Worm (Caenorhabditis elegans) whole organism, L1 larva: ENCODE results near the gene ttr-51.

Source experiments
- ama-1 ChIP-seq: fragments of 150-350 bp; optimal IDR thresholded peaks from 2 replicates; lab custom pipeline; 2014
- ces-1 ChIP-seq: fragments of 150-350 bp; optimal IDR thresholded peaks from 2 replicates; lab custom pipeline; 2014; ENCODE audit warnings: missing biosample characterization, missing genetic modification reagents, missing genetic modification characterization
- egl-27 ChIP-seq, 2 experiments: fragments of 150-350 bp in 1 of 2; sonication (generic microtip); optimal IDR thresholded peaks; 3 replicates each; lab custom pipeline; 2017 to 2018; ENCODE audit warnings: missing biosample characterization in 2 of 2, missing genetic modification characterization in 2 of 2, missing genetic modification reagents in 2 of 2
- mab-9 ChIP-seq: fragments of 200-800 bp; sonication (Bioruptor generic); IDR thresholded peaks from 2 replicates; pipeline ENCODE4 v1.3.6; 2022; ENCODE audit warnings: missing genetic modification reagents, missing genetic modification characterization, missing compliant biosample characterization
- pqm-1 ChIP-seq: sonication (generic microtip); optimal IDR thresholded peaks from 3 replicates; lab custom pipeline; 2017; ENCODE audit warnings: missing biosample characterization, missing genetic modification characterization
- snpc-4 ChIP-seq: fragments of 150-350 bp; optimal IDR thresholded peaks from 2 replicates; lab custom pipeline; 2014; ENCODE audit warnings: missing biosample characterization, missing genetic modification characterization
- sptf-1 ChIP-seq: fragments of 150-350 bp; optimal IDR thresholded peaks from 2 replicates; lab custom pipeline; 2014; ENCODE audit warnings: missing biosample characterization, missing genetic modification characterization
- tbx-2 ChIP-seq: sonication (generic microtip); optimal IDR thresholded peaks from 2 replicates; lab custom pipeline; 2016; ENCODE audit warnings: missing genetic modification characterization, missing compliant biosample characterization
- tlp-1 ChIP-seq: fragments of 150-350 bp; optimal IDR thresholded peaks from 2 replicates; lab custom pipeline; 2014; ENCODE audit warnings: missing biosample characterization, missing genetic modification characterization
- unc-30 ChIP-seq: sonication (generic microtip); optimal IDR thresholded peaks from 2 replicates; lab custom pipeline; 2017; ENCODE audit warnings: missing biosample characterization, missing genetic modification characterization

DNA sequence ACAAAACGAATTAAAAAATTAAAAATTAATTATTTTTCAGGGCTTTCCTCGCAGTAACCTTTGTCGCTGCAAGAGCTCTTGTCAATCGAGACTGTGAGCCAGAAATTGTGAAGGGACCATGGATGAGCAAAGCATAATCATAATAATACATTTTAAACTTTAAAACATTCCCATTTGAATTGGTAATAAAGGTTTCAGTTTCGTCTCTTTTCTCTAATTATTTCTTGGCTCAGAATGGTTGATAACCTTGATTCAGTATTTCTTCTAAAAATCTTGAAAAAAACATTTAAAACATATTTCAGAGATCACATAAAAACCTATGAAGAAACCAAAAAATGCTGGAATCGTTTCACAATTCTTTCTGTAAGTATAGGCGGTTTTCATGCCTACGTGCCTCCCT lies 6.8 kb upstream of the ttr-51 start, which contains the start of gene JC8.16:
- TF ChIP-seq ces-1 (GFP tag; lab: Kevin White, UChicago) (no peak), sptf-1 (no peak), ama-1 (lab: Kevin White, UChicago) (no peak), egl-27 (tag; optimal IDR thresholded peaks at IDR 0.05; lab: Kevin White, UChicago) (no peak), pqm-1 (tag; lab: Kevin White, UChicago) (no peak), tbx-2 (tag; lab: Kevin White, UChicago) (no peak), unc-30 (no peak), snpc-4 (no peak), tlp-1 (no peak), mab-9 (GFP tag; lab: Robert Waterston, UW) (no peak)
